Fruit fly (Drosophila melanogaster) whole organism, embryonic: ENCODE measurements around the gene Phb1.
A peak's percentile ranks its signal among the peaks of the same experiment; 100 is the strongest.

Experiments
- B-H2 ChIP-seq: fragments of 200-800 bp; sonication (Bioruptor generic); optimal IDR thresholded peaks from 2 replicates; lab custom pipeline; 2018; ENCODE audit warnings: missing biosample characterization, mild to moderate bottlenecking, missing genetic modification characterization
- BEAF-32 ChIP-seq: fragments of 200-800 bp; sonication (Bioruptor generic); optimal IDR thresholded peaks from 3 replicates; lab custom pipeline; 2017; ENCODE audit warnings: missing biosample characterization, missing genetic modification characterization, mild to moderate bottlenecking, moderate library complexity, missing genetic modification reagents
- CG10565 ChIP-seq: fragments of 200-800 bp; sonication (Bioruptor generic); optimal IDR thresholded peaks from 3 replicates; lab custom pipeline; 2016; ENCODE audit warnings: missing biosample characterization, mild to moderate bottlenecking, missing genetic modification characterization
- CG11398 ChIP-seq: fragments of 200-800 bp; sonication (Bioruptor generic); optimal IDR thresholded peaks from 2 replicates; lab custom pipeline; 2016; ENCODE audit warnings: missing biosample characterization, missing genetic modification characterization
- CG11695 ChIP-seq: fragments of 200-800 bp; sonication (Bioruptor generic); IDR thresholded peaks from 3 replicates; pipeline ENCODE4 v1.3.6; 2022; ENCODE audit warnings: missing biosample characterization, missing genetic modification characterization
- CG12071 ChIP-seq: fragments of 200-800 bp; sonication (Bioruptor generic); optimal IDR thresholded peaks from 3 replicates; lab custom pipeline; 2018; ENCODE audit warnings: missing biosample characterization, mild to moderate bottlenecking, missing genetic modification characterization
- CG12236 ChIP-seq: fragments of 200-800 bp; sonication (Bioruptor generic); optimal IDR thresholded peaks from 2 replicates; lab custom pipeline; 2016; ENCODE audit warnings: missing biosample characterization, missing genetic modification characterization
- CG13775 ChIP-seq: fragments of 200-800 bp; sonication (Bioruptor generic); optimal IDR thresholded peaks from 3 replicates; lab custom pipeline; 2017; ENCODE audit warnings: missing biosample characterization, mild to moderate bottlenecking, missing genetic modification characterization
- CG14860 ChIP-seq: fragments of 200-800 bp; sonication (Bioruptor generic); IDR thresholded peaks from 3 replicates; pipeline ENCODE4 v1.3.6; 2022; ENCODE audit warnings: missing biosample characterization, missing genetic modification characterization; ENCODE audit not compliant: partially characterized antibody
- CG15011 ChIP-seq: fragments of 200-800 bp; sonication (Bioruptor generic); optimal IDR thresholded peaks from 3 replicates; lab custom pipeline; 2018; ENCODE audit warnings: missing biosample characterization, mild to moderate bottlenecking, missing genetic modification characterization
- CG15514 ChIP-seq: fragments of 200-800 bp; sonication (Bioruptor generic); optimal IDR thresholded peaks from 3 replicates; lab custom pipeline; 2017; ENCODE audit warnings: missing biosample characterization, missing genetic modification characterization, mild to moderate bottlenecking, moderate library complexity, missing genetic modification reagents
- CG15601 ChIP-seq: fragments of 200-800 bp; sonication (Bioruptor generic); optimal IDR thresholded peaks from 3 replicates; lab custom pipeline; 2019; ENCODE audit warnings: missing biosample characterization, mild to moderate bottlenecking, missing genetic modification characterization, moderate library complexity
- CG15696 ChIP-seq: fragments of 200-800 bp; sonication (Bioruptor generic); optimal IDR thresholded peaks from 2 replicates; lab custom pipeline; 2019; ENCODE audit warnings: missing biosample characterization, mild to moderate bottlenecking, missing genetic modification characterization, moderate library complexity
- CG17186 ChIP-seq: fragments of 200-800 bp; sonication (Bioruptor generic); optimal IDR thresholded peaks from 3 replicates; lab custom pipeline; 2017; ENCODE audit warnings: missing biosample characterization, missing genetic modification reagents, missing genetic modification characterization
- CG17361 ChIP-seq: fragments of 200-800 bp; sonication (Bioruptor generic); IDR thresholded peaks from 3 replicates; pipeline ENCODE4 v1.3.6; 2022; ENCODE audit warnings: missing biosample characterization, missing genetic modification characterization
- CG2199 ChIP-seq: fragments of 200-800 bp; sonication (Bioruptor generic); IDR thresholded peaks from 3 replicates; pipeline ENCODE4 v1.3.6; 2022; ENCODE audit warnings: missing biosample characterization, missing genetic modification characterization
- CG33557 ChIP-seq: fragments of 200-800 bp; sonication (Bioruptor generic); optimal IDR thresholded peaks from 2 replicates; lab custom pipeline; 2019; ENCODE audit warnings: missing biosample characterization, mild to moderate bottlenecking, missing genetic modification characterization, moderate library complexity
- CG34376 ChIP-seq: fragments of 200-800 bp; sonication (Bioruptor generic); optimal IDR thresholded peaks from 2 replicates; lab custom pipeline; 2018; ENCODE audit warnings: missing biosample characterization, mild to moderate bottlenecking, missing genetic modification characterization
- CG6175 ChIP-seq: fragments of 200-800 bp; sonication (Bioruptor generic); IDR thresholded peaks from 3 replicates; pipeline ENCODE4 v1.3.6; 2022; ENCODE audit warnings: missing biosample characterization, missing genetic modification characterization
- CG8359 ChIP-seq: fragments of 200-800 bp; sonication (Bioruptor generic); optimal IDR thresholded peaks from 2 replicates; lab custom pipeline; 2017; ENCODE audit warnings: missing biosample characterization, mild to moderate bottlenecking, missing genetic modification characterization, borderline replicate concordance
- Dek ChIP-seq: fragments of 200-800 bp; sonication (Bioruptor generic); optimal IDR thresholded peaks from 3 replicates; lab custom pipeline; 2019; ENCODE audit warnings: missing biosample characterization, mild to moderate bottlenecking, missing genetic modification characterization, moderate library complexity
- Doc2 ChIP-seq: fragments of 200-800 bp; sonication (Bioruptor generic); IDR thresholded peaks from 2 replicates; pipeline ENCODE4 v1.3.6; 2022; ENCODE audit warnings: missing biosample characterization, missing genetic modification characterization
- Fer2 ChIP-seq: fragments of 200-800 bp; sonication (Bioruptor generic); optimal IDR thresholded peaks from 2 replicates; lab custom pipeline; 2018; ENCODE audit warnings: missing biosample characterization, mild to moderate bottlenecking, missing genetic modification characterization, moderate library complexity
- Gug ChIP-seq: fragments of 200-800 bp; sonication (Bioruptor generic); IDR thresholded peaks from 4 replicates; pipeline ENCODE4 v1.3.6; 2022; ENCODE audit warnings: missing biosample characterization, missing genetic modification characterization
- Rx ChIP-seq: fragments of 200-800 bp; sonication (Bioruptor generic); IDR thresholded peaks from 2 replicates; pipeline ENCODE4 v1.3.6; 2022; ENCODE audit warnings: missing biosample characterization, missing genetic modification characterization
- Sry-δ ChIP-seq: fragments of 200-800 bp; sonication (Bioruptor generic); optimal IDR thresholded peaks from 2 replicates; lab custom pipeline; 2016; ENCODE audit warnings: missing biosample characterization, missing genetic modification characterization
- abd-A ChIP-seq: fragments of 200-800 bp; sonication (Bioruptor generic); optimal IDR thresholded peaks from 3 replicates; lab custom pipeline; 2019; ENCODE audit warnings: missing biosample characterization, mild to moderate bottlenecking, missing genetic modification characterization, moderate library complexity
- ash1 ChIP-seq: fragments of 200-800 bp; sonication (Bioruptor generic); optimal IDR thresholded peaks from 2 replicates; lab custom pipeline; 2018; ENCODE audit warnings: missing biosample characterization, mild to moderate bottlenecking, missing genetic modification characterization
- bowl ChIP-seq: fragments of 200-800 bp; sonication (Bioruptor generic); IDR thresholded peaks from 2 replicates; pipeline ENCODE4 v1.3.6; 2022; ENCODE audit warnings: missing biosample characterization, missing genetic modification characterization
- cg ChIP-seq: fragments of 200-800 bp; sonication (Bioruptor generic); optimal IDR thresholded peaks from 3 replicates; lab custom pipeline; 2019; ENCODE audit warnings: missing biosample characterization, mild to moderate bottlenecking, missing genetic modification characterization, moderate library complexity
- crol ChIP-seq: fragments of 200-800 bp; sonication (Bioruptor generic); IDR thresholded peaks from 2 replicates; pipeline ENCODE4 v1.3.6; 2022; ENCODE audit warnings: missing biosample characterization, missing genetic modification characterization
- her ChIP-seq: fragments of 200-800 bp; sonication (Bioruptor generic); optimal IDR thresholded peaks from 2 replicates; lab custom pipeline; 2016; ENCODE audit warnings: missing biosample characterization, missing genetic modification characterization
- kah ChIP-seq: fragments of 200-800 bp; sonication (Bioruptor generic); optimal IDR thresholded peaks from 2 replicates; lab custom pipeline; 2018; ENCODE audit warnings: missing biosample characterization, mild to moderate bottlenecking, missing genetic modification characterization
- kni ChIP-seq: fragments of 200-800 bp; sonication (Bioruptor generic); optimal IDR thresholded peaks from 3 replicates; lab custom pipeline; 2017; ENCODE audit warnings: mild to moderate bottlenecking, missing biosample characterization, missing genetic modification reagents, missing genetic modification characterization
- nerfin-1 ChIP-seq: fragments of 200-800 bp; sonication (Bioruptor generic); optimal IDR thresholded peaks from 3 replicates; lab custom pipeline; 2019; ENCODE audit warnings: missing biosample characterization, mild to moderate bottlenecking, missing genetic modification characterization, moderate library complexity
- nmo ChIP-seq: fragments of 200-800 bp; sonication (Bioruptor generic); optimal IDR thresholded peaks from 2 replicates; lab custom pipeline; 2018; ENCODE audit warnings: missing biosample characterization, mild to moderate bottlenecking, missing genetic modification characterization, moderate library complexity
- nom ChIP-seq: fragments of 200-800 bp; sonication (Bioruptor generic); optimal IDR thresholded peaks from 2 replicates; lab custom pipeline; 2017; ENCODE audit warnings: missing biosample characterization, missing genetic modification characterization, mild to moderate bottlenecking, moderate library complexity, missing genetic modification reagents
- otp ChIP-seq: fragments of 200-800 bp; sonication (Bioruptor generic); IDR thresholded peaks from 3 replicates; pipeline ENCODE4, ENCODE4 v1.3.6; 2022; ENCODE audit warnings: missing biosample characterization, missing genetic modification characterization
- pfk ChIP-seq: fragments of 200-800 bp; sonication (Bioruptor generic); optimal IDR thresholded peaks from 2 replicates; lab custom pipeline; 2018; ENCODE audit warnings: missing biosample characterization, mild to moderate bottlenecking, missing genetic modification characterization, moderate library complexity
- pnt ChIP-seq: fragments of 200-800 bp; sonication (Bioruptor generic); optimal IDR thresholded peaks from 3 replicates; lab custom pipeline; 2016; ENCODE audit warnings: missing biosample characterization, missing genetic modification characterization
- pros ChIP-seq: fragments of 200-800 bp; sonication (Bioruptor generic); optimal IDR thresholded peaks from 3 replicates; lab custom pipeline; 2019; ENCODE audit warnings: missing biosample characterization, mild to moderate bottlenecking, missing genetic modification characterization, moderate library complexity
- sens ChIP-seq: fragments of 200-800 bp; sonication (Bioruptor generic); peaks from one replicate; lab custom pipeline; 2016; ENCODE audit warnings: missing biosample characterization, missing genetic modification characterization
- so ChIP-seq: fragments of 200-800 bp; sonication (Bioruptor generic); IDR thresholded peaks from 3 replicates; pipeline ENCODE4 v1.3.6; 2022; ENCODE audit warnings: missing biosample characterization, missing genetic modification characterization
- sqz ChIP-seq: fragments of 200-800 bp; sonication (Bioruptor generic); optimal IDR thresholded peaks from 3 replicates; lab custom pipeline; 2018; ENCODE audit warnings: missing biosample characterization, mild to moderate bottlenecking, missing genetic modification characterization
- tx ChIP-seq: fragments of 200-800 bp; sonication (Bioruptor generic); optimal IDR thresholded peaks from 2 replicates; lab custom pipeline; 2016; ENCODE audit warnings: missing biosample characterization, missing genetic modification characterization
- vfl ChIP-seq: fragments of 200-800 bp; sonication (Bioruptor generic); optimal IDR thresholded peaks from 2 replicates; lab custom pipeline; 2016; ENCODE audit warnings: missing biosample characterization, missing genetic modification characterization
- vvl ChIP-seq: fragments of 200-800 bp; sonication (Bioruptor generic); IDR thresholded peaks from 2 replicates; pipeline ENCODE4 v1.3.6; 2022; ENCODE audit warnings: missing biosample characterization, missing genetic modification characterization
- z ChIP-seq: fragments of 200-800 bp; sonication (Bioruptor generic); IDR thresholded peaks from 3 replicates; pipeline ENCODE4 v1.3.6; 2022; ENCODE audit warnings: missing biosample characterization, missing genetic modification characterization
- zen2 ChIP-seq: fragments of 200-800 bp; sonication (Bioruptor generic); IDR thresholded peaks from 3 replicates; pipeline ENCODE4 v1.3.6; 2022; ENCODE audit warnings: missing biosample characterization, missing genetic modification characterization; ENCODE audit not compliant: partially characterized antibody

Phb1 gene

DNA sequence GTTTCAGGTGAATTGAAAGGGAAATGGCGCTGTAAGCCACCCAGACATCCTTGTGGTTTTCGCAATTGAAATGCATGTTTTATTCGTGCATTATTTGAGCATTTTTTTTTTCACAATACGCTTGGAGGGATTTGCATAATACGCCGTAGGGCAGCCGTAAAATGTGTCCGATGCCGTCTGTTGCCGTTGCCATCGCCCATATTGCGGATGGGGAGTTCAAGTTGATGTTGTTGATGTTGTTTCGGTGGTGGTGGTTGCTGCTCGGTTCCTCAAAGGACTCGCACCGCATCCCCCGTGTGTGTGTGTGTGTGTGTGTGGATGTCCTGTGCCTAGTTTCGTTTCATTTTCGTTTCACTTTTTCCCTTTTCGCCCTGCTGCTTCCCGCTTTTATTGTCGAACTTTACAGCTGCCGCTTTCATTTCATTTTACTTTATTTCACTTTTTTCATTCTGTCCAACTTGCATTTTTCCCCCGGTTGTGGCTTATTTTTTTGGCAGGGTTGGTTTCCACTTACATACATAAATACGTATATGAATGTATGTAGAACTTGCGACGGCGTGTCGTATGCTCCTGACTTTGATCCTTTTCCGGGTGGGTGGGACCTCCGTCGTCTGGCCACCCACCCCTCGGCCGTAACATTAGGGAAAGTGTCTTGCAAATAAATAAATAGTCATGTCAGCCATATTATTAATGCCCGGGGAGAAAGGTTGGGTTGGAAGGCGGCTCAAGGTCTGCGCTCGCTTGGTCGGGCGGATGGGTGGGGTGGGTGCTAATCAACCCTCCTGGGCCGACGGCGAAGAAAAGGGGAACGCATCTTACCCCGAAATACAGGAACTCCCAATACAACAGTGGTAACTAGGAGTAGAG is 14.1 kb upstream of the Phb1 start:
- TF ChIP-seq B-H2 (GFP tag; lab: Kevin White, UChicago) (no peak), CG33557 (GFP tag; lab: Kevin White, UChicago) (no peak), CG8359 (GFP tag; lab: Kevin White, UChicago) (no peak), Rx (GFP tag; lab: Robert Waterston, UW) (0 out of 2 replicates have a peak, but pooled peaks have one; percentile 23), abd-A (tag; lab: Kevin White, UChicago) (peak; percentile 87), CG2199 (GFP tag; lab: Robert Waterston, UW) (0 out of 3 replicates have a peak, but pooled peaks have one; percentile 28), tx (GFP tag; lab: Kevin White, UChicago) (no peak), z (no peak), crol (0 out of 2 replicates have a peak, but pooled peaks have one; percentile 32), nom (GFP tag; lab: Kevin White, UChicago) (peak; percentile 20), pros (peak; percentile 98), kni (GFP tag; lab: Kevin White, UChicago) (peak; percentile 20), zen2 (0 out of 3 replicates have a peak, but pooled peaks have one; percentile 17), cg (GFP tag; lab: Kevin White, UChicago) (peak; percentile 40), sqz (GFP tag; lab: Kevin White, UChicago) (peak; percentile 61), nerfin-1 (peak; percentile 16), Doc2 (GFP tag; lab: Robert Waterston, UW) (no peak), CG6175 (GFP tag; lab: Robert Waterston, UW) (no peak), CG12071 (no peak), pfk (peak; percentile 91), Dek (no peak), vvl (GFP tag; lab: Robert Waterston, UW) (peak; percentile 26; the same call in 1 of the 2 replicates), CG11695 (GFP tag; lab: Robert Waterston, UW) (0 out of 3 replicates have a peak, but pooled peaks have one; percentile 11)

DNA sequence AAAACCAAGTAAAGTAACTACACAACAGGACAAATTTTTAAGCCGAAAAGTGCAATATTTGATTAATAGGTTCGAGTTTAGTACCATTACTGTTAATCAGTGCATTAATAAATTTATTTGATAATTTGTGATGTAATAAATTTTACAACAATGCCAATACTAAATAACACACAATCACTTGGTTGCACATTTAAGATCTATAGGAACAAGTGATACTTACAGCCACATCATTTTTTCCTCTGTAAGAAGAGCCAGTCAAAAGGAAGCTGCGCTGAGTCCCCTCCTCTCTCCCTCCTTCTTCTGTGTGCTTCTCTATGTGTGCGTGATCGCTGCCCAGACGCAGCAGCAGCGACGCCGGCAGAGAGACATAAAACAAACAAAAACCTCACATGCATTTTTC is 13.1 kb upstream of the Phb1 start:
- no peak for TF ChIP-seq CG15011 (GFP tag; lab: Kevin White, UChicago)
- TF ChIP-seq CG13775 (GFP tag; lab: Kevin White, UChicago): peak; percentile 33
- no peak for TF ChIP-seq CG15514 (GFP tag; lab: Kevin White, UChicago)
- no peak for TF ChIP-seq Gug (GFP tag; lab: Robert Waterston, UW)
- no peak for TF ChIP-seq vfl
- TF ChIP-seq otp (GFP tag; lab: Robert Waterston, UW): no peak
- no peak for TF ChIP-seq CG34376 (GFP tag; lab: Kevin White, UChicago)
- no peak for TF ChIP-seq CG12236 (GFP tag; lab: Kevin White, UChicago)
- no peak for TF ChIP-seq CG17361 (GFP tag; lab: Robert Waterston, UW)
- no peak for TF ChIP-seq pnt (GFP tag; lab: Kevin White, UChicago)
- peak; percentile 83 for TF ChIP-seq sens
- TF ChIP-seq CG15601 (tag; lab: Kevin White, UChicago): no peak
- TF ChIP-seq CG11398 (GFP tag; lab: Kevin White, UChicago): no peak
- TF ChIP-seq nmo (GFP tag; lab: Kevin White, UChicago): peak; percentile 51
- no peak for TF ChIP-seq CG10565 (GFP tag; lab: Kevin White, UChicago)
- TF ChIP-seq her (GFP tag; lab: Kevin White, UChicago): no peak
- TF ChIP-seq ash1: no peak
- no peak for TF ChIP-seq Fer2 (tag; lab: Kevin White, UChicago)
- TF ChIP-seq kah: no peak
- no peak for TF ChIP-seq bowl
- no peak for TF ChIP-seq BEAF-32 (GFP tag; lab: Kevin White, UChicago)
- peak; percentile 74 for TF ChIP-seq CG15696 (tag; lab: Kevin White, UChicago)
- no peak for TF ChIP-seq CG17186 (GFP tag; lab: Kevin White, UChicago)
- no peak for TF ChIP-seq CG14860
- no peak for TF ChIP-seq so (GFP tag; lab: Robert Waterston, UW)
- no peak for TF ChIP-seq Sry-δ (GFP tag; lab: Kevin White, UChicago)
